Worm (Caenorhabditis elegans) whole organism, young adult: ENCODE measurements around the gene C35A5.10.

Experiments
- B0261.1 ChIP-seq: sonication (generic microtip); optimal IDR thresholded peaks from 2 replicates; lab custom pipeline; 2016; ENCODE audit warnings: mild to moderate bottlenecking, missing genetic modification characterization, moderate library complexity, missing compliant biosample characterization
- C06A6.2 ChIP-seq: fragments of 200-800 bp; sonication (Bioruptor generic); conservative IDR thresholded peaks from 2 replicates; pipeline ENCODE4 v1.3.6; 2022; ENCODE audit warnings: missing genetic modification characterization, missing compliant biosample characterization
- C17E4.6 ChIP-seq: fragments of 200-800 bp; sonication (Bioruptor generic); IDR thresholded peaks from 2 replicates; pipeline ENCODE4 v1.3.6; 2022; ENCODE audit warnings: missing genetic modification reagents, missing genetic modification characterization, missing compliant biosample characterization
- F10E7.11 ChIP-seq: sonication (generic microtip); optimal IDR thresholded peaks from 2 replicates; lab custom pipeline; 2017; ENCODE audit warnings: mild to moderate bottlenecking, missing genetic modification characterization, moderate library complexity, missing compliant biosample characterization
- F55B11.4 ChIP-seq: sonication (generic microtip); optimal IDR thresholded peaks from 2 replicates; lab custom pipeline; 2016; ENCODE audit warnings: missing compliant biosample characterization, missing genetic modification characterization, borderline replicate concordance; ENCODE audit not compliant: insufficient read depth
- F57A8.1 ChIP-seq: fragments of 200-800 bp; sonication (Bioruptor generic); optimal IDR thresholded peaks from 2 replicates; lab custom pipeline; 2018; ENCODE audit warnings: mild to moderate bottlenecking, missing genetic modification characterization, moderate library complexity, missing compliant biosample characterization
- K12H6.12 ChIP-seq: fragments of 200-800 bp; sonication (Bioruptor generic); optimal IDR thresholded peaks from 2 replicates; lab custom pipeline; 2018; ENCODE audit warnings: mild to moderate bottlenecking, missing genetic modification characterization, missing compliant biosample characterization
- T07F8.4 ChIP-seq: sonication (generic microtip); optimal IDR thresholded peaks from 2 replicates; lab custom pipeline; 2016; ENCODE audit warnings: mild to moderate bottlenecking, missing genetic modification characterization, moderate library complexity, missing compliant biosample characterization
- Y53F4B.3 ChIP-seq: fragments of 200-800 bp; sonication (Bioruptor generic); IDR thresholded peaks from 2 replicates; pipeline ENCODE4 v1.3.6; 2022; ENCODE audit warnings: missing genetic modification reagents, missing genetic modification characterization, missing compliant biosample characterization
- Y53G8AR.9 ChIP-seq: fragments of 200-800 bp; sonication (Bioruptor generic); conservative IDR thresholded peaks from 2 replicates; pipeline ENCODE4 v1.3.6; 2022; ENCODE audit warnings: missing genetic modification reagents, missing genetic modification characterization, missing compliant biosample characterization
- aptf-3 ChIP-seq: fragments of 200-800 bp; sonication (Bioruptor generic); IDR thresholded peaks from 2 replicates; pipeline ENCODE4 v1.3.6; 2022; ENCODE audit warnings: missing genetic modification characterization, missing compliant biosample characterization
- atf-7 ChIP-seq: sonication (generic microtip); optimal IDR thresholded peaks from 2 replicates; lab custom pipeline; 2017; ENCODE audit warnings: mild to moderate bottlenecking, missing genetic modification characterization, missing compliant biosample characterization
- attf-5 ChIP-seq: fragments of 200-800 bp; sonication (Bioruptor generic); optimal IDR thresholded peaks from 2 replicates; lab custom pipeline; 2018; ENCODE audit warnings: mild to moderate bottlenecking, missing genetic modification characterization, missing compliant biosample characterization
- attf-6 ChIP-seq: fragments of 200-800 bp; sonication (Bioruptor generic); IDR thresholded peaks from 2 replicates; pipeline ENCODE4 v1.3.6; 2022; ENCODE audit warnings: missing genetic modification reagents, missing genetic modification characterization, missing compliant biosample characterization
- cebp-1 ChIP-seq, 2 experiments: fragments of 200-800 bp in 1 of 2; sonication (Bioruptor generic) in 1 of 2; sonication (generic microtip) in 1 of 2; IDR thresholded peaks in 1 of 2; optimal IDR thresholded peaks in 1 of 2; 2 replicates each; pipeline versions ENCODE4 v1.3.6 to Lab custom; 2017 to 2022; ENCODE audit warnings: missing compliant biosample characterization in 2 of 2, missing genetic modification characterization in 2 of 2, mild to moderate bottlenecking in 1 of 2, missing genetic modification reagents in 1 of 2, moderate library complexity in 1 of 2
- cebp-2 ChIP-seq: fragments of 200-800 bp; sonication (Bioruptor generic); IDR thresholded peaks from 2 replicates; pipeline ENCODE4 v1.3.6; 2022; ENCODE audit warnings: missing genetic modification characterization, missing compliant biosample characterization
- ceh-58 ChIP-seq: fragments of 200-800 bp; sonication (Bioruptor generic); IDR thresholded peaks from 2 replicates; pipeline ENCODE4 v1.3.6; 2022; ENCODE audit warnings: missing genetic modification characterization, missing compliant biosample characterization
- chd-7 ChIP-seq: sonication (generic microtip); optimal IDR thresholded peaks from 2 replicates; lab custom pipeline; 2016; ENCODE audit warnings: mild to moderate bottlenecking, missing genetic modification characterization, moderate library complexity, missing compliant biosample characterization
- ets-4 ChIP-seq: fragments of 200-800 bp; sonication (Bioruptor generic); optimal IDR thresholded peaks from 2 replicates; lab custom pipeline; 2018; ENCODE audit warnings: mild to moderate bottlenecking, missing genetic modification characterization, missing compliant biosample characterization
- fkh-3 ChIP-seq: sonication (generic microtip); optimal IDR thresholded peaks from 2 replicates; lab custom pipeline; 2016; ENCODE audit warnings: mild to moderate bottlenecking, missing genetic modification characterization, missing compliant biosample characterization
- hlh-12 ChIP-seq: sonication (generic microtip); optimal IDR thresholded peaks from 2 replicates; lab custom pipeline; 2016; ENCODE audit warnings: missing genetic modification characterization, missing compliant biosample characterization
- hsf-1 ChIP-seq: fragments of 200-800 bp; sonication (Bioruptor generic); IDR thresholded peaks from 2 replicates; pipeline ENCODE4 v1.3.6; 2022; ENCODE audit warnings: missing genetic modification reagents, missing genetic modification characterization, missing compliant biosample characterization
- lin-26 ChIP-seq: fragments of 200-800 bp; sonication (Bioruptor generic); IDR thresholded peaks from 2 replicates; pipeline ENCODE4 v1.3.6; 2022; ENCODE audit warnings: missing genetic modification reagents, missing genetic modification characterization, missing compliant biosample characterization
- lir-1 ChIP-seq: fragments of 200-800 bp; sonication (Bioruptor generic); conservative IDR thresholded peaks from 2 replicates; pipeline ENCODE4 v1.3.6; 2022; ENCODE audit warnings: missing genetic modification reagents, missing genetic modification characterization, missing compliant biosample characterization
- lsl-1 ChIP-seq: fragments of 200-800 bp; sonication (Bioruptor generic); optimal IDR thresholded peaks from 2 replicates; lab custom pipeline; 2018; ENCODE audit warnings: mild to moderate bottlenecking, missing genetic modification characterization, moderate library complexity, missing compliant biosample characterization
- madf-10 ChIP-seq: sonication (generic microtip); optimal IDR thresholded peaks from 2 replicates; lab custom pipeline; 2016; ENCODE audit warnings: mild to moderate bottlenecking, missing genetic modification characterization, missing compliant biosample characterization
- mcd-1 ChIP-seq: fragments of 200-800 bp; sonication (Bioruptor generic); IDR thresholded peaks from 2 replicates; pipeline ENCODE4 v1.3.6; 2022; ENCODE audit warnings: missing genetic modification reagents, missing genetic modification characterization, missing compliant biosample characterization
- mes-4 ChIP-seq: sonication (generic microtip); optimal IDR thresholded peaks from 2 replicates; lab custom pipeline; 2016; ENCODE audit warnings: missing genotype, missing genetic modification characterization, missing compliant biosample characterization
- nfyb-1 ChIP-seq: fragments of 200-800 bp; sonication (Bioruptor generic); IDR thresholded peaks from 2 replicates; pipeline ENCODE4 v1.3.6; 2022; ENCODE audit warnings: missing genetic modification reagents, missing genetic modification characterization, missing compliant biosample characterization
- nhr-120 ChIP-seq: fragments of 200-800 bp; sonication (Bioruptor generic); IDR thresholded peaks from 2 replicates; pipeline ENCODE4 v1.3.6; 2022; ENCODE audit warnings: missing genetic modification characterization, missing compliant biosample characterization
- nhr-80 ChIP-seq: sonication (generic microtip); optimal IDR thresholded peaks from 2 replicates; lab custom pipeline; 2016; ENCODE audit warnings: missing genetic modification characterization, missing compliant biosample characterization
- rcor-1 ChIP-seq: fragments of 200-800 bp; sonication (Bioruptor generic); IDR thresholded peaks from 2 replicates; pipeline ENCODE4 v1.3.6; 2022; ENCODE audit warnings: missing genetic modification reagents, missing genetic modification characterization, missing compliant biosample characterization
- rpc-1 ChIP-seq, 2 experiments: fragments of 150-350 bp in 1 of 2; sonication (generic microtip) in 1 of 2; optimal IDR thresholded peaks; 2 replicates each; lab custom pipeline; 2014 to 2018; ENCODE audit warnings: missing biosample characterization in 1 of 2, missing genetic modification characterization in 1 of 2, missing genetic modification reagents in 1 of 2, missing genotype in 1 of 2
- sdz-38 ChIP-seq: sonication (generic microtip); optimal IDR thresholded peaks from 2 replicates; lab custom pipeline; 2016; ENCODE audit warnings: missing genotype, missing genetic modification characterization, missing compliant biosample characterization
- tbp1 ChIP-seq: fragments of 200-800 bp; sonication (Bioruptor generic); optimal IDR thresholded peaks from 2 replicates; lab custom pipeline; 2018; ENCODE audit warnings: mild to moderate bottlenecking, missing genetic modification characterization, missing compliant biosample characterization
- unc-130 ChIP-seq: sonication (generic microtip); optimal IDR thresholded peaks from 2 replicates; lab custom pipeline; 2016; ENCODE audit warnings: missing genetic modification reagents, missing genetic modification characterization, missing compliant biosample characterization
- zim-3 ChIP-seq: sonication (generic microtip); optimal IDR thresholded peaks from 2 replicates; lab custom pipeline; 2017; ENCODE audit warnings: mild to moderate bottlenecking, missing genetic modification characterization, moderate library complexity, missing compliant biosample characterization
- ztf-18 ChIP-seq: sonication (generic microtip); optimal IDR thresholded peaks from 2 replicates; lab custom pipeline; 2016; ENCODE audit warnings: missing genotype, mild to moderate bottlenecking, missing genetic modification characterization, missing compliant biosample characterization
- ztf-22 ChIP-seq: fragments of 200-800 bp; sonication (Bioruptor generic); optimal IDR thresholded peaks from 2 replicates; lab custom pipeline; 2018; ENCODE audit warnings: mild to moderate bottlenecking, missing genetic modification characterization, moderate library complexity, missing compliant biosample characterization
- ztf-3 ChIP-seq: fragments of 200-800 bp; sonication (Bioruptor generic); optimal IDR thresholded peaks from 2 replicates; lab custom pipeline; 2018; ENCODE audit warnings: mild to moderate bottlenecking, missing genetic modification characterization, missing compliant biosample characterization

C35A5.10 gene

DNA sequence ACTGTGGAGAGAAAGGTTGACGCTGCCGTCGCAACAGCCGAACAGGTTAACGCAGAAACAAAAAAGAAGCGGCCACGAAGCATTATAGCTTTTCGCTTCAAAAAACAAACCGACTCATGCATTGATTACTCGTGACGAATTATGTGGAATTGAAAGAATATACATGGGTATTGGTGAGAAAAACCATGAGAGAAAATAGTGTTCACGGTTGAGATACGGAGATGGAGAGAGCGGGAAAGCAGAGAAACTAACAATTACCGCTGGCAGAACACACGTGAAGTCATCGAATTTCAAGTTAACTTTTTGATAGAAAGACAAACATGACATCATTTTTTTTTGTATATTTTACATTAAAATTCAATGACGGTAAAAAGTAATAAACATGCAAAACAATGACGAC, 31.3 kb downstream of the C35A5.10 start (continued):
- TF ChIP-seq lin-26 (GFP tag; lab: Robert Waterston, UW) (no peak), cebp-1 (GFP tag; IDR thresholded peaks at IDR 0.05; lab: Robert Waterston, UW) (no peak), cebp-1 (tag; optimal IDR thresholded peaks at IDR 0.05; lab: Kevin White, UChicago) (peak; percentile 49), fkh-3 (tag; lab: Kevin White, UChicago) (no peak), C06A6.2 (GFP tag; lab: Robert Waterston, UW) (no peak), nhr-120 (GFP tag; lab: Robert Waterston, UW) (no peak), rcor-1 (GFP tag; lab: Robert Waterston, UW) (no peak), ets-4 (GFP tag; lab: Kevin White, UChicago) (no peak), cebp-2 (no peak), mcd-1 (peak; percentile 27; the same call in 1 of the 2 replicates), Y53G8AR.9 (no peak), chd-7 (tag; lab: Kevin White, UChicago) (no peak), ztf-18 (tag; lab: Kevin White, UChicago) (peak; percentile 34), attf-6 (no peak), ztf-22 (GFP tag; lab: Kevin White, UChicago) (no peak), madf-10 (tag; lab: Kevin White, UChicago) (no peak), hlh-12 (no peak), lir-1 (GFP tag; lab: Robert Waterston, UW) (no peak), aptf-3 (GFP tag; lab: Robert Waterston, UW) (no peak), T07F8.4 (tag; lab: Kevin White, UChicago) (no peak), ceh-58 (no peak), B0261.1 (tag; lab: Kevin White, UChicago) (no peak), hsf-1 (GFP tag; lab: Robert Waterston, UW) (no peak), sdz-38 (no peak), zim-3 (no peak), Y53F4B.3 (GFP tag; lab: Robert Waterston, UW) (no peak), K12H6.12 (tag; lab: Kevin White, UChicago) (no peak), F57A8.1 (no peak), rpc-1 (optimal IDR thresholded peaks at IDR 0.05; lab: Kevin White, UChicago) (no peak), rpc-1 (tag; optimal IDR thresholded peaks at IDR 0.05; lab: Kevin White, UChicago) (no peak), ztf-3 (GFP tag; lab: Kevin White, UChicago) (no peak), atf-7 (peak; percentile 39), C17E4.6 (no peak)

DNA sequence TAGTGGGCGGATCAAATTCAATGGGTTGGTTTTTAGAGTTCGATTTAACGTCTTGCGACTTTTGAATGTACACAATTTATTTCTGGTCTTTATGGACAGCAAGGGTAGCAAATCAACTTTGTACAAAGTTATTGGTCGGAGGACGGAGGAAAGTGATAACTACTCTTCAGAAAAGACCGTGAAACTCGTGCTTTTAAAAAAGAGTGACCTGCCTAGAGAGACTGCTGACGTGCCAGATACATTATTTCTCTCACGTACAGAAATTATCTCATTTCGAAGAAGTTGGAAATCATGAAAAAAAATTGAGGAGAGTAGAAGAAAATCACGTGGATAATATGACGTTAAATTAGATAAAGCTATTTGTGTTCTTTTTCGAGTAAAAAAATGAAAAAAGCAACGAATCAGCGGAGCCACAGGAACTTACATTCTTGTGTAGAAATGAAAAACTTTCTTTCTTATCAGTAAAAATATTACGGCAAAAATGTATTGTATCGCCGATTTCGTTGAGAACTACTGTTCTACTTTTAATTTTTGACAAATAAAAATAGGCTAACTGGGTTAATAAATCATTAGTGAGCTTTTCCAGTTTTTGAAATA, 32.2 kb downstream of the C35A5.10 start, which contains the start of gene ppm-1.A:
Gene ppm-1.A (minus strand): TSS at position 294 of the 597 bp plus-strand sequence.
- peak; percentile 20 for TF ChIP-seq attf-5 (GFP tag; lab: Kevin White, UChicago)
- peak; percentile 21 for TF ChIP-seq nhr-80 (tag; lab: Kevin White, UChicago)
- no peak for TF ChIP-seq unc-130 (GFP tag; lab: Kevin White, UChicago)
- no peak for TF ChIP-seq F55B11.4 (tag; lab: Kevin White, UChicago)
- TF ChIP-seq B0261.1 (tag; lab: Kevin White, UChicago) = no peak
- 0 out of 2 replicates have a peak, but pooled peaks have one; percentile 35 for TF ChIP-seq nfyb-1 (GFP tag; lab: Robert Waterston, UW)
- no peak for TF ChIP-seq lsl-1 (GFP tag; lab: Kevin White, UChicago)
- TF ChIP-seq chd-7 (tag; lab: Kevin White, UChicago) = no peak
- no peak for TF ChIP-seq F10E7.11
- TF ChIP-seq tbp1 (GFP tag; lab: Kevin White, UChicago) = peak; percentile 25
- no peak for TF ChIP-seq mes-4 (tag; lab: Kevin White, UChicago)
- no peak for TF ChIP-seq ztf-18 (tag; lab: Kevin White, UChicago)
